Worm (Caenorhabditis elegans) whole organism, L2 larva: ENCODE measurements around the gene K11D12.13.
A peak's percentile ranks its signal among the peaks of the same experiment; 100 is the strongest.

ENCODE experiments used
- F13H6.1 ChIP-seq: sonication (generic microtip); optimal IDR thresholded peaks from 2 replicates; lab custom pipeline; 2016; ENCODE audit warnings: missing genetic modification characterization, missing compliant biosample characterization
- R02D3.7 ChIP-seq: fragments of 150-350 bp; optimal IDR thresholded peaks from 2 replicates; lab custom pipeline; 2014; ENCODE audit warnings: missing biosample characterization, missing genetic modification characterization
- Y55F3AM.14 ChIP-seq: fragments of 200-800 bp; sonication (Bioruptor generic); optimal IDR thresholded peaks from 2 replicates; lab custom pipeline; 2018; ENCODE audit warnings: mild to moderate bottlenecking, missing genetic modification characterization, missing compliant biosample characterization
- ZK546.5 ChIP-seq: sonication (generic microtip); optimal IDR thresholded peaks from 2 replicates; lab custom pipeline; 2017; ENCODE audit warnings: missing biosample characterization, missing genetic modification characterization
- alr-1 ChIP-seq: fragments of 150-350 bp; optimal IDR thresholded peaks from 2 replicates; lab custom pipeline; 2014; ENCODE audit warnings: missing biosample characterization, missing genetic modification characterization
- ama-1 ChIP-seq: fragments of 150-350 bp; optimal IDR thresholded peaks from 2 replicates; lab custom pipeline; 2018; ENCODE audit warnings: inconsistent platforms
- blmp-1 ChIP-seq: sonication (generic microtip); optimal IDR thresholded peaks from 2 replicates; lab custom pipeline; 2017; ENCODE audit warnings: missing genetic modification characterization, mild to moderate bottlenecking, missing compliant biosample characterization, antibody characterized with exemption, moderate library complexity; ENCODE audit not compliant: insufficient read depth
- ceh-82 ChIP-seq: fragments of 150-350 bp; optimal IDR thresholded peaks from 2 replicates; lab custom pipeline; 2014; ENCODE audit warnings: missing biosample characterization, missing genetic modification characterization
- crh-2 ChIP-seq: sonication (generic microtip); optimal IDR thresholded peaks from 2 replicates; lab custom pipeline; 2017; ENCODE audit warnings: missing biosample characterization, missing genetic modification characterization
- dmd-4 ChIP-seq: sonication (generic microtip); optimal IDR thresholded peaks from 2 replicates; lab custom pipeline; 2017; ENCODE audit warnings: missing biosample characterization, missing genetic modification characterization
- egl-27 ChIP-seq: sonication (generic microtip); optimal IDR thresholded peaks from 3 replicates; lab custom pipeline; 2017; ENCODE audit warnings: missing biosample characterization, missing genetic modification reagents, missing genetic modification characterization
- elt-1 ChIP-seq: fragments of 150-350 bp; optimal IDR thresholded peaks from 2 replicates; lab custom pipeline; 2014; ENCODE audit warnings: missing biosample characterization, missing genetic modification characterization
- elt-3 ChIP-seq: sonication (generic microtip); optimal IDR thresholded peaks from 2 replicates; lab custom pipeline; 2017; ENCODE audit warnings: missing biosample characterization, missing genetic modification characterization
- fos-1 ChIP-seq: fragments of 150-350 bp; optimal IDR thresholded peaks from 2 replicates; lab custom pipeline; 2014; ENCODE audit warnings: missing biosample characterization, missing genetic modification characterization
- lin-11 ChIP-seq: fragments of 150-350 bp; sonication (generic microtip); optimal IDR thresholded peaks from 2 replicates; lab custom pipeline; 2014; ENCODE audit warnings: missing biosample characterization, missing genetic modification characterization, inconsistent platforms, mixed read lengths
- lin-13 ChIP-seq: fragments of 150-350 bp; optimal IDR thresholded peaks from 2 replicates; lab custom pipeline; 2014; ENCODE audit warnings: missing biosample characterization, missing genetic modification reagents, missing genetic modification characterization
- lin-39 ChIP-seq: fragments of 150-350 bp; optimal IDR thresholded peaks from 2 replicates; lab custom pipeline; 2014; ENCODE audit warnings: missing biosample characterization, missing genetic modification reagents, missing genetic modification characterization
- lsy-2 ChIP-seq, 2 experiments: fragments of 150-350 bp in 1 of 2; sonication (generic microtip) in 1 of 2; optimal IDR thresholded peaks; 2 replicates each; lab custom pipeline; 2014 to 2017; ENCODE audit warnings: missing biosample characterization in 2 of 2, missing genetic modification characterization in 2 of 2
- mab-5 ChIP-seq: fragments of 150-350 bp; optimal IDR thresholded peaks from 2 replicates; lab custom pipeline; 2014; ENCODE audit warnings: missing biosample characterization, missing genetic modification characterization
- mbf-1 ChIP-seq: sonication (generic microtip); optimal IDR thresholded peaks from 2 replicates; lab custom pipeline; 2017; ENCODE audit warnings: missing biosample characterization, missing genetic modification characterization
- mdl-1 ChIP-seq, 2 experiments: fragments of 150-350 bp in 1 of 2; sonication (generic microtip) in 1 of 2; optimal IDR thresholded peaks; 2 replicates each; lab custom pipeline; 2017; ENCODE audit warnings: missing biosample characterization in 2 of 2, missing genetic modification characterization in 2 of 2
- nhr-10 ChIP-seq: sonication (generic microtip); optimal IDR thresholded peaks from 2 replicates; lab custom pipeline; 2017; ENCODE audit warnings: missing biosample characterization, missing genetic modification characterization
- nhr-11 ChIP-seq: fragments of 150-350 bp; optimal IDR thresholded peaks from 2 replicates; lab custom pipeline; 2014; ENCODE audit warnings: missing biosample characterization, missing genetic modification characterization
- nhr-21 ChIP-seq: fragments of 150-350 bp; optimal IDR thresholded peaks from 2 replicates; lab custom pipeline; 2014; ENCODE audit warnings: missing biosample characterization, missing genetic modification characterization
- nhr-237 ChIP-seq: fragments of 150-350 bp; optimal IDR thresholded peaks from 2 replicates; lab custom pipeline; 2014; ENCODE audit warnings: missing biosample characterization, missing genetic modification characterization
- nhr-25 ChIP-seq: fragments of 150-350 bp; sonication (generic microtip); optimal IDR thresholded peaks from 3 replicates; lab custom pipeline; 2014; ENCODE audit warnings: missing biosample characterization, missing genetic modification characterization
- nhr-6 ChIP-seq: fragments of 150-350 bp; optimal IDR thresholded peaks from 2 replicates; lab custom pipeline; 2014; ENCODE audit warnings: missing biosample characterization, missing genetic modification characterization
- nhr-77 ChIP-seq: fragments of 150-350 bp; optimal IDR thresholded peaks from 2 replicates; lab custom pipeline; 2014; ENCODE audit warnings: missing biosample characterization, missing genetic modification characterization
- skn-1 ChIP-seq: sonication (generic microtip); optimal IDR thresholded peaks from 2 replicates; lab custom pipeline; 2017; ENCODE audit warnings: missing biosample characterization, missing genetic modification characterization
- sma-3 ChIP-seq: sonication (generic microtip); optimal IDR thresholded peaks from 2 replicates; lab custom pipeline; 2016; ENCODE audit warnings: missing genetic modification reagents, missing genetic modification characterization, missing compliant biosample characterization
- sma-9 ChIP-seq, 2 experiments: fragments of 150-350 bp in 1 of 2; sonication (generic microtip) in 1 of 2; optimal IDR thresholded peaks; 2 replicates each; lab custom pipeline; 2014 to 2016; ENCODE audit warnings: missing genetic modification characterization in 2 of 2, mild to moderate bottlenecking in 1 of 2, missing biosample characterization in 1 of 2, missing compliant biosample characterization in 1 of 2, missing genetic modification reagents in 1 of 2, moderate library complexity in 1 of 2
- snpc-4 ChIP-seq: fragments of 150-350 bp; optimal IDR thresholded peaks from 2 replicates; lab custom pipeline; 2014; ENCODE audit warnings: missing biosample characterization, missing genetic modification characterization
- unc-39 ChIP-seq: fragments of 150-350 bp; optimal IDR thresholded peaks from 2 replicates; lab custom pipeline; 2014; ENCODE audit warnings: missing biosample characterization, missing genetic modification characterization
- ztf-11 ChIP-seq: sonication (generic microtip); optimal IDR thresholded peaks from 2 replicates; lab custom pipeline; 2017; ENCODE audit warnings: missing biosample characterization, missing genetic modification characterization
- ztf-4 ChIP-seq: fragments of 150-350 bp; optimal IDR thresholded peaks from 2 replicates; lab custom pipeline; 2014; ENCODE audit warnings: missing biosample characterization, missing genetic modification characterization

K11D12.13 gene

DNA sequence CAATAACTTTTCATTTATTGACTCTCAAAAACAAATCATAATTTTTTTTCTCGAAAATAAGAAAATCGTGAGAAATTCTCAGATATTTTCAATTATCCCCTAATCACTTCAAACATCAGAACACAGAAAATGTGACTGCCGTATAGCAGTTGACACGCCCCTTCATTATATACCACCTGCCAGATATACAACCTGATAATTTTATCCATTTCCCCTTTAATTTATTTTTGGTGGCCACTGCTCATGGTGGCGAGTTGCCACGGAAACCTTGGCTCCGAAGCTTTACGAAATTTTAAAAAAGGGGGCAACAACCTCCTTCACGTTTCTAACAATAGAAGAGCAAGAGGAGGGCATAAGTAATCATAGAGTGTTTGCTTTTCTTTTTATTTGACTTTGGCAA lies 16.5 kb upstream of the K11D12.13 start:
- TF ChIP-seq crh-2 (no peak), ZK546.5 (tag; lab: Kevin White, UChicago) (no peak), lin-39 (tag; lab: Kevin White, UChicago) (no peak), skn-1 (tag; lab: Kevin White, UChicago) (no peak)
- TF ChIP-seq, all 48 proteins: peak for 0

DNA sequence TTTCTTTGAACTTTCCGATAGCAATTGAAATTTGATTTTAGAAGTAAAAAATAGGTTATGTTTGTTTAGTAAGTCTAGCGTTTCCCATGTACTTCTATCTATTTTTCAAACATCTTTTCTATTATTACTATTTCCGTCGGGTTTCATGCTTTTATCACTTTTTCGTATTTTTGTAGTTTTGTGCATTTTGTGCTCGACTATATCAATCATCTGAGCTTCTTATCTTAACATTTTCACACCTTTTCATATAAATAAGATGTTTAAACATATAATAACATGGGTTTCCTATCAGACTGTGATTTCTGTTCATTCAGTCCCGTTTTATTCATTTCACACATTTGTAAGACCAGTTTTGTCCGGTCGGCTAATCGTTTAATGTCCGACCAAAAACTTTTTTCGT lies 15.1 kb upstream of the K11D12.13 start:
- peak; percentile 42 for TF ChIP-seq Y55F3AM.14
- peak; percentile 55 for TF ChIP-seq sma-9 (GFP tag; optimal IDR thresholded peaks at IDR 0.05; lab: Kevin White, UChicago)
- no peak for TF ChIP-seq sma-9 (tag; optimal IDR thresholded peaks at IDR 0.05; lab: Kevin White, UChicago)
- TF ChIP-seq skn-1 (tag; lab: Kevin White, UChicago) = no peak
- no peak for TF ChIP-seq nhr-6 (tag; lab: Kevin White, UChicago)
- no peak for TF ChIP-seq dmd-4 (tag; lab: Kevin White, UChicago)
- TF ChIP-seq ama-1 (lab: Kevin White, UChicago) = no peak
- no peak for TF ChIP-seq mbf-1 (tag; lab: Kevin White, UChicago)
- TF ChIP-seq ZK546.5 (tag; lab: Kevin White, UChicago) = no peak
- TF ChIP-seq lin-11 = no peak
- TF ChIP-seq ztf-4 (tag; lab: Kevin White, UChicago) = no peak
- TF ChIP-seq nhr-25 = no peak
- TF ChIP-seq snpc-4 (tag; lab: Kevin White, UChicago) = no peak
- no peak for TF ChIP-seq mdl-1 (tag; optimal IDR thresholded peaks at IDR 0.05; lab: Kevin White, UChicago)
- peak; percentile 38 for TF ChIP-seq fos-1 (tag; lab: Kevin White, UChicago)
- TF ChIP-seq, all 48 proteins: peak for 3

DNA sequence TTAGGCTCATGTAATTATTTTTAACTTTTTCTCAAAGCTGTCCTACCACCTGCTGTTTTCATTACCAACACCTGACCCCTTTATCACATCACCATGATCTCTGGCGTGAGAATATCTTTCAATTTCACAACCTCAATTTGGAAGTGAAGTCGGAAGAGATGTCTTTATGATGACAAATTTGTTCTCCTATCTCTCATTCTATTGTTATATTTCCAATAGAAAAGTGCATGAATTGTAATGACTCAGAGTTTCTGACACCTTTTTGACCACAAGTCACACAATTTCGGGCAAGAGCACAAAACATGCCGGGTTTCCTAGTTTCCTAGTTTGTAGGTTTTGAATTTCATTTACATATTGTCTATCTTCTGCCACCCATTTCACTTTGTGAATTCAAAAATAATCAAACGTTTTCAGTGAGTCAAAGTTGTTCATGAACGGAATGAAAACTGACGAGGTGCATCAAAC lies 14.4 kb upstream of the K11D12.13 start, which contains the start of gene srr-4:
Gene srr-4 (plus strand): TSS at position 415 of the 465 bp plus-strand sequence.
- TF ChIP-seq dmd-4 (tag; lab: Kevin White, UChicago) = no peak
- TF ChIP-seq nhr-11 (tag; lab: Kevin White, UChicago) = no peak
- peak; percentile 66 for TF ChIP-seq fos-1 (tag; lab: Kevin White, UChicago)
- peak; percentile 39 for TF ChIP-seq skn-1 (tag; lab: Kevin White, UChicago)
- no peak for TF ChIP-seq lin-13 (GFP tag; lab: Kevin White, UChicago)
- peak; percentile 18 for TF ChIP-seq sma-9 (GFP tag; optimal IDR thresholded peaks at IDR 0.05; lab: Kevin White, UChicago)
- no peak for TF ChIP-seq sma-9 (tag; optimal IDR thresholded peaks at IDR 0.05; lab: Kevin White, UChicago)
- TF ChIP-seq nhr-25 = no peak
- TF ChIP-seq unc-39 = no peak

DNA sequence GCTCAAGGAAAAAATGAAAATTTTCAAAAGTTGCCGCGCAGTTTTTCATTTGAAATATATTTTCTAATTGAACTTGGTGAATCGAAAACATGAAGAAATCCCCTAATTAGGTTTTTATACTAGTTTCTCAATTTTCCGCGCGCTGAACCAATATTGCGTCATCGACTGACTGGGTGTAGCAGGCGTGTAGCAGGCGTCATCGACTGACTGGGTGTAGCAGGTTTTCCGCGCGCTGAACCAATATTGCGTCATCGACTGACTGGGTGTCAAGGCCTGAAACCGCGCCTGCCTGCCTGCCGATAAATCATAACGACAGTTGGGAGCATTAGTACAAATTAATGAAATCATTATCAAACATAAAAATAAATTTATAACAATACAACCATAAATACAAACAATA lies 9.8 kb upstream of the K11D12.13 start:
- TF ChIP-seq nhr-237 (tag; lab: Kevin White, UChicago) (no peak), nhr-6 (tag; lab: Kevin White, UChicago) (no peak), ceh-82 (tag; lab: Kevin White, UChicago) (no peak), crh-2 (no peak), dmd-4 (tag; lab: Kevin White, UChicago) (no peak), snpc-4 (tag; lab: Kevin White, UChicago) (no peak), nhr-77 (no peak)

DNA sequence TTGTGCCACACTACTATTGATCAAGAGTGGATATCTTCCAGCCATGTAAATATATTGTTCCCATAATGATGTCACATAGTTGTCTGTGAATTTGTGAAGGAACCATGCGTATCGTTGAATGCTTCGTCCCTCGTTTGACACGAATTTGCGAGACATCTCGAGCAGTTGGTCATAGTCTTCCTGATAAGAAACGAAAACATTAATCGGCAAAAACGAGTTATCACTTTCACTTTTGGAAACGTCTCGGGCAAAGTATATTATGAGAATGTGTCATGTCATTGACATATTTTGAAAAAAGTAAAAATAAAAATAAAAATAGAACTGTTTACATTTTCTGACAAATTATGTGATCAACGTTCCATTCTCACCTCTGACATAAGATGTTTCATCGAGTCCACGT lies 6.8 kb upstream of the K11D12.13 start:
- TF ChIP-seq lsy-2 (tag; optimal IDR thresholded peaks at IDR 0.05; lab: Kevin White, UChicago) (no peak), nhr-10 (tag; lab: Kevin White, UChicago) (no peak), fos-1 (tag; lab: Kevin White, UChicago) (peak; percentile 92), Y55F3AM.14 (peak; percentile 11), crh-2 (peak; percentile 44), nhr-25 (no peak), lin-11 (no peak), F13H6.1 (peak; percentile 22), nhr-6 (tag; lab: Kevin White, UChicago) (no peak), sma-9 (GFP tag; optimal IDR thresholded peaks at IDR 0.05; lab: Kevin White, UChicago) (peak; percentile 5), sma-9 (tag; optimal IDR thresholded peaks at IDR 0.05; lab: Kevin White, UChicago) (no peak), nhr-237 (tag; lab: Kevin White, UChicago) (no peak)

DNA sequence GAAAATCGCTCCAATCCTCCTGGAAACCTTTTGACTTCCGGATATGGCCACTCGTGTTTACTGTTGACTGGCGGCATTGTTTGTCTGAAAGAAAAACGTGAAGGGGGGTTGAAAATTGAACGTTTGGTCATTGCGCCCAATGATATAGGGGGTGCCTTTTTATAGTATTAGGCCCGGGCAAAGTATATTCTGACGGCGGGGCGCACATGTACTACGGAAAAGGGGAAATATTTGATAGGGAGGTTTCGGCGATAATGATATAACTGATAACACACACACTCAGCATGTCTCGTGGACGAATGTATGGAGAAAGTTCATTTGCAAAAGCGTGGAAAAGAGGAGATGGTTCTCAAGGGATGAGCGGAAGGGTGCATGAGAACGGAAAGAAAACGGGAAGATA lies 5.6 kb upstream of the K11D12.13 start, which contains the start of gene cpt-4:
Gene cpt-4 (minus strand): TSS at position 84 of the 400 bp plus-strand sequence.
- TF ChIP-seq mab-5 (tag; lab: Kevin White, UChicago) (no peak), sma-3 (GFP tag; lab: Kevin White, UChicago) (no peak), R02D3.7 (tag; lab: Kevin White, UChicago) (no peak), ztf-11 (tag; lab: Kevin White, UChicago) (no peak), alr-1 (tag; lab: Kevin White, UChicago) (no peak), ZK546.5 (tag; lab: Kevin White, UChicago) (no peak), mbf-1 (tag; lab: Kevin White, UChicago) (no peak), sma-9 (GFP tag; optimal IDR thresholded peaks at IDR 0.05; lab: Kevin White, UChicago) (peak; percentile 80), sma-9 (tag; optimal IDR thresholded peaks at IDR 0.05; lab: Kevin White, UChicago) (no peak), nhr-21 (tag; lab: Kevin White, UChicago) (peak; percentile 10), unc-39 (no peak), mdl-1 (tag; optimal IDR thresholded peaks at IDR 0.05; lab: Kevin White, UChicago) (peak; percentile 10 to 24), egl-27 (tag; lab: Kevin White, UChicago) (no peak), lsy-2 (tag; optimal IDR thresholded peaks at IDR 0.05; lab: Kevin White, UChicago) (no peak), crh-2 (peak; percentile 47), fos-1 (tag; lab: Kevin White, UChicago) (peak; percentile 92), elt-1 (no peak), snpc-4 (tag; lab: Kevin White, UChicago) (no peak), Y55F3AM.14 (peak; percentile 58), F13H6.1 (peak; percentile 25), elt-3 (tag; lab: Kevin White, UChicago) (no peak), blmp-1 (no peak), nhr-10 (tag; lab: Kevin White, UChicago) (no peak)
